Worm (Caenorhabditis elegans): ENCODE results near the gene T07G12.4.

T07G12.4 gene

ce11 chrIV:10499948-10500356 is 38.5 kb downstream of the T07G12.4 start:
- peak; percentile 61 for TF ChIP-seq gei-8 (GFP tag; optimal IDR thresholded peaks at IDR 0.05)
- no peak for TF ChIP-seq ceh-28 (tag; optimal IDR thresholded peaks at IDR 0.05)
- TF ChIP-seq rbr-2 (tag; optimal IDR thresholded peaks at IDR 0.05): peak; percentile 73
- peak; percentile 2 for TF ChIP-seq nhr-77 (tag; optimal IDR thresholded peaks at IDR 0.05)
- no peak for TF ChIP-seq F44E2.7 (GFP tag; IDR thresholded peaks at IDR 0.05)
- no peak for TF ChIP-seq jun-1 (tag; optimal IDR thresholded peaks at IDR 0.05)
- peak; percentile 41 for TF ChIP-seq F37D6.2 (tag; optimal IDR thresholded peaks at IDR 0.05)
- TF ChIP-seq nhr-102 (tag; optimal IDR thresholded peaks at IDR 0.05): no peak
- TF ChIP-seq egl-43 (GFP tag; IDR thresholded peaks at IDR 0.05): 0 out of 2 replicates have a peak, but pooled peaks have one; percentile 60
- TF ChIP-seq hif-1 (tag; optimal IDR thresholded peaks at IDR 0.05): peak in 1 of 2 experiments; percentile 48
- TF ChIP-seq tra-1 (GFP tag; IDR thresholded peaks at IDR 0.05): peak; percentile 48; the same call in 1 of the 2 replicates
- no peak for TF ChIP-seq nhr-6 (tag; optimal IDR thresholded peaks at IDR 0.05)
- peak; percentile 63 to 65 for TF ChIP-seq lsy-2 (tag; optimal IDR thresholded peaks at IDR 0.05)
- TF ChIP-seq cey-2 (tag; optimal IDR thresholded peaks at IDR 0.05; ENCODE audit: borderline replicate concordance, insufficient read depth): no peak
- 0 out of 2 replicates have a peak, but pooled peaks have one; percentile 4 for TF ChIP-seq mxl-2 (GFP tag; conservative IDR thresholded peaks at IDR 0.05)
- peak; percentile 12 for TF ChIP-seq mxl-3 (GFP tag; optimal IDR thresholded peaks at IDR 0.05)
- peak; percentile 82 for TF ChIP-seq mep-1 (tag; optimal IDR thresholded peaks at IDR 0.05)
- TF ChIP-seq ctbp-1 (GFP tag; IDR thresholded peaks at IDR 0.05): peak; percentile 74
- TF ChIP-seq pqm-1 (tag; optimal IDR thresholded peaks at IDR 0.05): no peak
- TF ChIP-seq snpc-4 (tag; optimal IDR thresholded peaks at IDR 0.05): no peak
- no peak for TF ChIP-seq nhr-48 (tag; optimal IDR thresholded peaks at IDR 0.05)
- no peak for TF ChIP-seq daf-16 (GFP tag; optimal IDR thresholded peaks at IDR 0.05)
- TF ChIP-seq daf-16 (tag; optimal IDR thresholded peaks at IDR 0.05): no peak
- peak; percentile 50 for TF ChIP-seq hlh-30 (tag; optimal IDR thresholded peaks at IDR 0.05; ENCODE audit: insufficient read depth)
- peak; percentile 71 for TF ChIP-seq hmg-1.1 (GFP tag; IDR thresholded peaks at IDR 0.05)
- TF ChIP-seq mdl-1 (tag; optimal IDR thresholded peaks at IDR 0.05): peak in 1 of 2 experiments; percentile 54
- no peak for TF ChIP-seq lir-3 (tag; optimal IDR thresholded peaks at IDR 0.05)
- peak; percentile 63 for TF ChIP-seq fkh-10 (GFP tag; optimal IDR thresholded peaks at IDR 0.05)
- no peak for TF ChIP-seq php-3 (GFP tag; IDR thresholded peaks at IDR 0.05)
- no peak for TF ChIP-seq R02D3.7 (tag; optimal IDR thresholded peaks at IDR 0.05)
- peak in 1 of 2 experiments; percentile 69 for TF ChIP-seq unc-62 (GFP tag; optimal IDR thresholded peaks at IDR 0.05 in 1 of 2)
- TF ChIP-seq unc-62 (tag; optimal IDR thresholded peaks at IDR 0.05): no peak
- peak; percentile 31 for TF ChIP-seq mes-2 (tag; optimal IDR thresholded peaks at IDR 0.05; ENCODE audit: poor library complexity, severe bottlenecking)
- peak; percentile 42 for TF ChIP-seq nhr-11 (tag; optimal IDR thresholded peaks at IDR 0.05)
- peak; percentile 27 for TF ChIP-seq hlh-11 (tag; optimal IDR thresholded peaks at IDR 0.05)
- TF ChIP-seq vab-7 (GFP tag; IDR thresholded peaks at IDR 0.05): peak; percentile 43
- peak; percentile 100 for TF ChIP-seq ZK337.2 (GFP tag; IDR thresholded peaks at IDR 0.05)
- peak; percentile 69 for TF ChIP-seq set-16 (GFP tag; IDR thresholded peaks at IDR 0.05)
- TF ChIP-seq dmd-6 (GFP tag; IDR thresholded peaks at IDR 0.05): peak; percentile 29; the same call in 1 of the 2 replicates
- no peak for TF ChIP-seq skn-1 (tag; optimal IDR thresholded peaks at IDR 0.05)

ce11 chrIV:10498401-10498800 is 40.1 kb downstream of the T07G12.4 start:
- TF ChIP-seq ZK337.2 (GFP tag; IDR thresholded peaks at IDR 0.05) (no peak), aha-1 (tag) (peak; percentile 58), ama-1 (optimal IDR thresholded peaks at IDR 0.05) (no peak)

Data from whole organism, L4 larva.